Fruit fly (Drosophila melanogaster) whole organism, prepupa: ENCODE measurements around the gene CG16813.

Experiments
- Blimp-1 ChIP-seq: fragments of 200-800 bp; sonication (Bioruptor generic); optimal IDR thresholded peaks from 3 replicates; lab custom pipeline; 2017; ENCODE audit warnings: missing biosample characterization, missing genetic modification characterization, mild to moderate bottlenecking, moderate library complexity, missing genetic modification reagents
- CG10631 ChIP-seq: fragments of 200-800 bp; sonication (Bioruptor generic); optimal IDR thresholded peaks from 2 replicates; lab custom pipeline; 2016; ENCODE audit warnings: missing biosample characterization, missing genetic modification characterization
- CG10669 ChIP-seq: fragments of 200-800 bp; sonication (Bioruptor generic); optimal IDR thresholded peaks from 3 replicates; lab custom pipeline; 2018; ENCODE audit warnings: missing biosample characterization, mild to moderate bottlenecking, missing genetic modification characterization, moderate library complexity
- CG11294 ChIP-seq: fragments of 200-800 bp; sonication (Bioruptor generic); IDR thresholded peaks from 2 replicates; pipeline ENCODE4 v1.3.6; 2022; ENCODE audit warnings: missing biosample characterization, missing genetic modification characterization
- CG11762 ChIP-seq: fragments of 200-800 bp; sonication (Bioruptor generic); optimal IDR thresholded peaks from 3 replicates; lab custom pipeline; 2016; ENCODE audit warnings: missing biosample characterization, missing genetic modification characterization; ENCODE audit not compliant: insufficient read depth
- CG11902 ChIP-seq: fragments of 200-800 bp; sonication (Bioruptor generic); optimal IDR thresholded peaks from 3 replicates; lab custom pipeline; 2016; ENCODE audit warnings: missing biosample characterization, missing genetic modification characterization
- CG15336 ChIP-seq: fragments of 200-800 bp; sonication (Bioruptor generic); IDR thresholded peaks from 2 replicates; pipeline ENCODE4 v1.3.6; 2022; ENCODE audit warnings: missing biosample characterization, missing genetic modification characterization
- CG16779 ChIP-seq: fragments of 200-800 bp; sonication (Bioruptor generic); optimal IDR thresholded peaks from 3 replicates; lab custom pipeline; 2017; ENCODE audit warnings: missing biosample characterization, mild to moderate bottlenecking, missing genetic modification characterization
- CG3032 ChIP-seq: fragments of 200-800 bp; optimal IDR thresholded peaks from 2 replicates; lab custom pipeline; 2019; ENCODE audit warnings: missing biosample characterization, mild to moderate bottlenecking, missing genetic modification characterization, moderate library complexity
- CG31627 ChIP-seq: fragments of 200-800 bp; sonication (Bioruptor generic); optimal IDR thresholded peaks from 3 replicates; lab custom pipeline; 2016; ENCODE audit warnings: missing biosample characterization, missing genetic modification characterization
- CG32006 ChIP-seq: fragments of 200-800 bp; sonication (Bioruptor generic); optimal IDR thresholded peaks from 3 replicates; lab custom pipeline; 2017; ENCODE audit warnings: missing biosample characterization, mild to moderate bottlenecking, missing genetic modification characterization
- CG34406 ChIP-seq: fragments of 200-800 bp; sonication (Bioruptor generic); optimal IDR thresholded peaks from 3 replicates; lab custom pipeline; 2016; ENCODE audit warnings: missing biosample characterization, missing genetic modification characterization
- CG3919 ChIP-seq: fragments of 200-800 bp; sonication (Bioruptor generic); optimal IDR thresholded peaks from 3 replicates; lab custom pipeline; 2016; ENCODE audit warnings: missing biosample characterization, missing genetic modification characterization
- CG4318 ChIP-seq: fragments of 200-800 bp; sonication (Bioruptor generic); optimal IDR thresholded peaks from 3 replicates; lab custom pipeline; 2017; ENCODE audit warnings: missing biosample characterization, mild to moderate bottlenecking, missing genetic modification characterization
- CG6163 ChIP-seq: fragments of 200-800 bp; sonication (Bioruptor generic); IDR thresholded peaks from 3 replicates; pipeline ENCODE4 v1.3.6; 2022; ENCODE audit warnings: missing biosample characterization, missing genetic modification characterization
- CG6792 ChIP-seq: fragments of 200-800 bp; sonication (Bioruptor generic); optimal IDR thresholded peaks from 3 replicates; lab custom pipeline; 2016; ENCODE audit warnings: missing biosample characterization, missing genetic modification characterization
- CG7368 ChIP-seq: fragments of 200-800 bp; sonication (Bioruptor generic); optimal IDR thresholded peaks from 3 replicates; lab custom pipeline; 2016; ENCODE audit warnings: missing biosample characterization, missing genetic modification characterization
- CG8119 ChIP-seq: fragments of 200-800 bp; sonication (Bioruptor generic); IDR thresholded peaks from 3 replicates; pipeline ENCODE4 v1.3.6; 2022; ENCODE audit warnings: missing biosample characterization, missing genetic modification characterization
- CG8319 ChIP-seq: fragments of 200-800 bp; sonication (Bioruptor generic); optimal IDR thresholded peaks from 3 replicates; lab custom pipeline; 2016; ENCODE audit warnings: missing biosample characterization, missing genetic modification characterization
- CG8632 ChIP-seq: fragments of 200-800 bp; sonication (Bioruptor generic); optimal IDR thresholded peaks from 3 replicates; lab custom pipeline; 2016; ENCODE audit warnings: missing biosample characterization, missing genetic modification characterization
- CG9139 ChIP-seq: fragments of 200-800 bp; sonication (Bioruptor generic); optimal IDR thresholded peaks from 3 replicates; lab custom pipeline; 2017; ENCODE audit warnings: missing biosample characterization, mild to moderate bottlenecking, missing genetic modification characterization
- Eip75B ChIP-seq: fragments of 200-800 bp; sonication (Bioruptor generic); optimal IDR thresholded peaks from 3 replicates; lab custom pipeline; 2016; ENCODE audit warnings: missing biosample characterization, missing genetic modification characterization
- Eip78C ChIP-seq: fragments of 200-800 bp; sonication (Bioruptor generic); peaks from one replicate; lab custom pipeline; 2016; ENCODE audit warnings: missing biosample characterization, missing genetic modification characterization
- Eip93F ChIP-seq: fragments of 200-800 bp; sonication (Bioruptor generic); optimal IDR thresholded peaks from 2 replicates; lab custom pipeline; 2016; ENCODE audit warnings: missing biosample characterization, mild to moderate bottlenecking, missing genetic modification characterization
- Ets21C ChIP-seq: fragments of 200-800 bp; sonication (Bioruptor generic); optimal IDR thresholded peaks from 3 replicates; lab custom pipeline; 2016; ENCODE audit warnings: missing biosample characterization, missing genetic modification characterization
- Ets96B ChIP-seq: fragments of 200-800 bp; optimal IDR thresholded peaks from 2 replicates; lab custom pipeline; 2019; ENCODE audit warnings: missing biosample characterization, mild to moderate bottlenecking, missing genetic modification characterization, moderate library complexity
- Gug ChIP-seq: fragments of 200-800 bp; sonication (Bioruptor generic); IDR thresholded peaks from 2 replicates; pipeline ENCODE4 v1.3.6; 2022; ENCODE audit warnings: missing biosample characterization, missing genetic modification characterization
- Hr38 ChIP-seq: sonication (Bioruptor generic); optimal IDR thresholded peaks from 2 replicates; lab custom pipeline; 2016; ENCODE audit warnings: missing biosample characterization, missing genetic modification characterization
- Hr4 ChIP-seq: fragments of 200-800 bp; sonication (Bioruptor generic); optimal IDR thresholded peaks from 3 replicates; lab custom pipeline; 2016; ENCODE audit warnings: missing biosample characterization, missing genetic modification characterization
- Lpt ChIP-seq: fragments of 200-800 bp; sonication (Bioruptor generic); optimal IDR thresholded peaks from 3 replicates; lab custom pipeline; 2016; ENCODE audit warnings: missing biosample characterization, missing genetic modification characterization
- Met ChIP-seq: fragments of 200-800 bp; sonication (Bioruptor generic); optimal IDR thresholded peaks from 3 replicates; lab custom pipeline; 2016; ENCODE audit warnings: missing biosample characterization, missing genetic modification characterization
- OdsH ChIP-seq: fragments of 200-800 bp; sonication (Bioruptor generic); optimal IDR thresholded peaks from 3 replicates; lab custom pipeline; 2016; ENCODE audit warnings: missing biosample characterization, missing genetic modification characterization
- Smox ChIP-seq: fragments of 200-800 bp; sonication (Bioruptor generic); optimal IDR thresholded peaks from 3 replicates; lab custom pipeline; 2016; ENCODE audit warnings: missing biosample characterization, missing genetic modification characterization
- Sox102F ChIP-seq: fragments of 200-800 bp; sonication (Bioruptor generic); optimal IDR thresholded peaks from 2 replicates; lab custom pipeline; 2016; ENCODE audit warnings: missing biosample characterization, mild to moderate bottlenecking, missing genetic modification characterization
- Sox15 ChIP-seq: fragments of 200-800 bp; sonication (Bioruptor generic); optimal IDR thresholded peaks from 3 replicates; lab custom pipeline; 2016; ENCODE audit warnings: missing biosample characterization, missing genetic modification characterization
- achi ChIP-seq: fragments of 200-800 bp; sonication (Bioruptor generic); optimal IDR thresholded peaks from 3 replicates; lab custom pipeline; 2016; ENCODE audit warnings: missing biosample characterization, missing genetic modification characterization
- acj6 ChIP-seq: fragments of 200-800 bp; sonication (Bioruptor generic); optimal IDR thresholded peaks from 3 replicates; lab custom pipeline; 2016; ENCODE audit warnings: missing biosample characterization, missing genetic modification characterization
- cyc ChIP-seq: fragments of 200-800 bp; sonication (Bioruptor generic); optimal IDR thresholded peaks from 3 replicates; lab custom pipeline; 2016; ENCODE audit warnings: missing biosample characterization, missing genetic modification characterization
- dac ChIP-seq: fragments of 200-800 bp; sonication (Bioruptor generic); optimal IDR thresholded peaks from 2 replicates; lab custom pipeline; 2017; ENCODE audit warnings: missing biosample characterization, mild to moderate bottlenecking, missing genetic modification characterization
- dsx ChIP-seq: fragments of 200-800 bp; optimal IDR thresholded peaks from 3 replicates; lab custom pipeline; 2019; ENCODE audit warnings: missing biosample characterization, mild to moderate bottlenecking, missing genetic modification characterization, moderate library complexity; ENCODE audit not compliant: poor library complexity, severe bottlenecking
- eg ChIP-seq: fragments of 200-800 bp; sonication (Bioruptor generic); IDR thresholded peaks from 3 replicates; pipeline ENCODE4 v1.3.6; 2022; ENCODE audit warnings: missing biosample characterization, missing genetic modification characterization
- esn ChIP-seq: fragments of 200-800 bp; sonication (Bioruptor generic); optimal IDR thresholded peaks from 2 replicates; lab custom pipeline; 2016; ENCODE audit warnings: missing biosample characterization, mild to moderate bottlenecking, missing genetic modification characterization, moderate library complexity
- fd59A ChIP-seq: fragments of 200-800 bp; sonication (Bioruptor generic); optimal IDR thresholded peaks from 2 replicates; lab custom pipeline; 2017; ENCODE audit warnings: missing biosample characterization, mild to moderate bottlenecking, missing genetic modification characterization, missing genetic modification reagents
- fd85E ChIP-seq: fragments of 200-800 bp; sonication (Bioruptor generic); optimal IDR thresholded peaks from 3 replicates; lab custom pipeline; 2016; ENCODE audit warnings: missing biosample characterization, missing genetic modification characterization
- fkh ChIP-seq: fragments of 200-800 bp; sonication (Bioruptor generic); optimal IDR thresholded peaks from 3 replicates; lab custom pipeline; 2017; ENCODE audit warnings: missing biosample characterization, mild to moderate bottlenecking, missing genetic modification characterization, moderate library complexity
- lz ChIP-seq: fragments of 200-800 bp; sonication (Bioruptor generic); optimal IDR thresholded peaks from 3 replicates; lab custom pipeline; 2016; ENCODE audit warnings: missing biosample characterization, missing genetic modification characterization
- net ChIP-seq: fragments of 200-800 bp; sonication (Bioruptor generic); optimal IDR thresholded peaks from 3 replicates; lab custom pipeline; 2016; ENCODE audit warnings: missing biosample characterization, missing genetic modification characterization
- salr ChIP-seq, 2 experiments: fragments of 200-800 bp; sonication (Bioruptor generic); optimal IDR thresholded peaks; 3 replicates each; lab custom pipeline; 2016 to 2018; ENCODE audit warnings: missing biosample characterization in 2 of 2, missing genetic modification characterization in 2 of 2, mild to moderate bottlenecking in 1 of 2
- spab ChIP-seq: fragments of 200-800 bp; sonication (Bioruptor generic); optimal IDR thresholded peaks from 2 replicates; lab custom pipeline; 2017; ENCODE audit warnings: missing biosample characterization, mild to moderate bottlenecking, missing genetic modification characterization, missing genetic modification reagents
- ss ChIP-seq, 2 experiments: fragments of 200-800 bp; sonication (Bioruptor generic); optimal IDR thresholded peaks; 2 replicates in 1 of 2; 3 replicates in 1 of 2; lab custom pipeline; 2017 to 2018; ENCODE audit warnings: mild to moderate bottlenecking in 2 of 2, missing biosample characterization in 2 of 2, missing genetic modification characterization in 2 of 2, moderate library complexity in 1 of 2
- svp ChIP-seq: fragments of 200-800 bp; sonication (Bioruptor generic); peaks from one replicate; lab custom pipeline; 2016; ENCODE audit warnings: missing biosample characterization, missing genetic modification characterization
- topi ChIP-seq: fragments of 200-800 bp; sonication (Bioruptor generic); optimal IDR thresholded peaks from 3 replicates; lab custom pipeline; 2016; ENCODE audit warnings: missing biosample characterization, missing genetic modification characterization
- vri ChIP-seq: fragments of 200-800 bp; sonication (Bioruptor generic); optimal IDR thresholded peaks from 3 replicates; lab custom pipeline; 2016; ENCODE audit warnings: missing biosample characterization, mild to moderate bottlenecking, missing genetic modification characterization

The CG16813 gene

DNA sequence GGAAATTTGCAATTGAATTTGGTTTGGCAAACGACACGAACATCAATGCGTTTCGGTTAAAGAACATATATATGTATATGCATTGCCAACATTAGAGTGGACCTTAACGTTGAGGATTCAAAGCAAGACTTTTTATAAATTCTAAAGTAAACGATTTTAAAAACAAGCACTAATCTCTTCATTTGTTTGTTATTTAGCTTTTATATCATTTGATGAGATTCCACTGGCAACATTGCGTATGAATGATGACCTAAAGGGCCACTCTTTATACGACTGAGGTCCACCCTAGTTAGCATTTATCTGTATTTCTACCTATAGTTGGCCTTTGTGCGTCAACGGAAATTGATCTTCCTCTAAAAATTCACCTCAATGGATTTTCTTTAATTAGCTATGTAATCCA lies 31.4 kb downstream of the CG16813 start:
- TF ChIP-seq Eip75B (GFP tag; lab: Kevin White, UChicago) = no peak
- TF ChIP-seq CG4318 (GFP tag; lab: Kevin White, UChicago) = no peak
- no peak for TF ChIP-seq fkh
- TF ChIP-seq CG16779 (tag; lab: Kevin White, UChicago) = no peak
- no peak for TF ChIP-seq CG11294 (GFP tag; lab: Robert Waterston, UW)
- no peak for TF ChIP-seq ss (GFP tag; optimal IDR thresholded peaks at IDR 0.05; lab: Kevin White, UChicago)
- TF ChIP-seq CG8119 (GFP tag; lab: Robert Waterston, UW) = peak; percentile 60; the same call in 2 of the 3 replicates
- no peak for TF ChIP-seq Sox15 (GFP tag; lab: Kevin White, UChicago)
- no peak for TF ChIP-seq topi (GFP tag; lab: Kevin White, UChicago)
- no peak for TF ChIP-seq acj6
- peak; percentile 66 for TF ChIP-seq CG15336 (GFP tag; lab: Robert Waterston, UW)
- no peak for TF ChIP-seq cyc (GFP tag; lab: Kevin White, UChicago)
- TF ChIP-seq spab (GFP tag; lab: Kevin White, UChicago) = no peak
- TF ChIP-seq esn (GFP tag; lab: Kevin White, UChicago) = no peak
- TF ChIP-seq CG31627 (GFP tag; lab: Kevin White, UChicago) = no peak
- TF ChIP-seq Blimp-1 (GFP tag; lab: Kevin White, UChicago) = no peak
- TF ChIP-seq fd85E (GFP tag; lab: Kevin White, UChicago) = no peak
- TF ChIP-seq fd59A = no peak
- TF ChIP-seq Eip93F = no peak
- TF ChIP-seq Lpt (GFP tag; lab: Kevin White, UChicago) = peak; percentile 18
- TF ChIP-seq CG8632 (GFP tag; lab: Kevin White, UChicago) = no peak
- no peak; the same call in 2 of the 3 replicates for TF ChIP-seq eg
- peak; percentile 48 for TF ChIP-seq achi (GFP tag; lab: Kevin White, UChicago)
- no peak for TF ChIP-seq lz (GFP tag; lab: Kevin White, UChicago)
- TF ChIP-seq OdsH (GFP tag; lab: Kevin White, UChicago) = peak; percentile 35
- no peak for TF ChIP-seq vri (GFP tag; lab: Kevin White, UChicago)
- TF ChIP-seq CG32006 (GFP tag; lab: Kevin White, UChicago) = peak; percentile 24
- peak; percentile 82 for TF ChIP-seq Eip78C (GFP tag; lab: Kevin White, UChicago)
- no peak for TF ChIP-seq dac (GFP tag; lab: Kevin White, UChicago)
- no peak for TF ChIP-seq Hr38
- TF ChIP-seq Ets96B (tag; lab: Kevin White, UChicago) = no peak
- peak; percentile 21 for TF ChIP-seq CG10631
- no peak for TF ChIP-seq dsx (GFP tag; lab: Kevin White, UChicago)
- TF ChIP-seq Sox102F (GFP tag; lab: Kevin White, UChicago) = no peak
- peak; percentile 53; the same call in 1 of the 3 replicates for TF ChIP-seq CG6163 (GFP tag; lab: Robert Waterston, UW)
- TF ChIP-seq CG3032 = no peak
- TF ChIP-seq CG11762 (GFP tag; lab: Kevin White, UChicago) = no peak
- TF ChIP-seq svp = no peak
- TF ChIP-seq Met = peak; percentile 18
- no peak for TF ChIP-seq CG8319 (GFP tag; lab: Kevin White, UChicago)
- no peak for TF ChIP-seq CG7368 (GFP tag; lab: Kevin White, UChicago)
- no peak for TF ChIP-seq CG9139
- no peak for TF ChIP-seq Gug
- peak; percentile 42 for TF ChIP-seq CG3919 (GFP tag; lab: Kevin White, UChicago)
- no peak for TF ChIP-seq CG10669
- TF ChIP-seq Ets21C = no peak
- peak; percentile 22 for TF ChIP-seq net (GFP tag; lab: Kevin White, UChicago)
- TF ChIP-seq Hr4 = peak; percentile 29
- no peak for TF ChIP-seq salr (GFP tag; optimal IDR thresholded peaks at IDR 0.05; lab: Kevin White, UChicago)
- TF ChIP-seq CG34406 (GFP tag; lab: Kevin White, UChicago) = no peak
- TF ChIP-seq Smox (GFP tag; lab: Kevin White, UChicago) = no peak
- no peak for TF ChIP-seq CG11902 (GFP tag; lab: Kevin White, UChicago)
- TF ChIP-seq CG6792 (GFP tag; lab: Kevin White, UChicago) = no peak
